Worm (Caenorhabditis elegans): ENCODE data around the gene C16D9.9.

C16D9.9 gene

DNA sequence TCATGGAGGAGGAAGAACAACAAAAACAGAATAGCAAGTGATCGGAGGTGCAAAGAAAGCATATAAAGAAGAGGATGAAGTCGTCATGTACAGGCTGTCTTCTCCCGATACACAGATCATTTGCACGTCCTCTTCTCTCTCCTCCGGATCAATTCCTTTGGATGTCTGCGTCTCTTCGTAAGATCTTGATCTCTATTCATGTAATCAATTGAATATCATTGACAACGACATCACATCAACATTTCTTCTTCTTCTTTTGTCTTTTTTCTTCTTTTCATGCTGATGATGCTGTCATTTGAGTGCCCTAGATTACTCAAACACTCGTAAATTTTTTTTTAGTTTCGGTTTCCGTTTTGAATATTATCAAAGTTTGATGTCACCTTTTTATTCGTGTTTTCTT lies 25.8 kb upstream of the C16D9.9 start, which contains the start of gene rol-3:
TSS of gene rol-3 (minus strand) at position 120 of the 400 bp plus-strand sequence.
- TF ChIP-seq ceh-9 (tag; optimal IDR thresholded peaks at IDR 0.05) (no peak), pha-2 (tag; optimal IDR thresholded peaks at IDR 0.05) (no peak), ceh-34 (tag; optimal IDR thresholded peaks at IDR 0.05) (no peak), sdc-2 (tag; optimal IDR thresholded peaks at IDR 0.05) (no peak), hlh-30 (tag; optimal IDR thresholded peaks at IDR 0.05; ENCODE audit: insufficient read depth) (no peak), hlh-15 (tag; optimal IDR thresholded peaks at IDR 0.05) (no peak), ceh-18 (tag; optimal IDR thresholded peaks at IDR 0.05) (no peak), ceh-2 (tag; optimal IDR thresholded peaks at IDR 0.05) (no peak), syd-9 (tag; optimal IDR thresholded peaks at IDR 0.05) (no peak), nfya-1 (tag; optimal IDR thresholded peaks at IDR 0.05) (no peak), ceh-48 (tag; optimal IDR thresholded peaks at IDR 0.05) (no peak), tbx-2 (tag; optimal IDR thresholded peaks at IDR 0.05) (no peak)

DNA sequence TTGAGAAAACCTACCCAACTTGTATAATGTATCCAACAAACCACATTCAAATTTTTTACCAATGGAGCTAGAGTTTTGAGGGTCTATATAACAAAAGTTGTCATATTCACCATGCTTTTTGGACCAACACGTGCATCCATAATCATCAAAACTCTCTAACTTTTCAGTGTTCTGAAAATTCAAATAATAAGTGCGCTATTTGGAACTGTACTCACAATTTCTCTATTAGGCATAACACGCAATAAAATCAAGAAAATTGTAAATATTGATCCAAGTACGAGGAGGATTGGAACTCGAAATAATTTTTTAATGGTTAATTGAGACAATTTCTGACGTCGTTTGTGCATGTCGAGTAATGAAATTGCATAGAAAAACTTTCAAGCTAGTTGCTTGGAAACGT lies 24.1 kb upstream of the C16D9.9 start, which contains the start of gene C16D9.3:
TSS of gene C16D9.3 (minus strand) at position 101 of the 400 bp plus-strand sequence.
- TF ChIP-seq sdc-2 (tag; optimal IDR thresholded peaks at IDR 0.05): no peak
- TF ChIP-seq ets-4 (tag; optimal IDR thresholded peaks at IDR 0.05): no peak

- TF ChIP-seq lin-11 (tag; optimal IDR thresholded peaks at IDR 0.05) (no peak), pag-3 (tag; optimal IDR thresholded peaks at IDR 0.05; ENCODE audit: borderline replicate concordance) (no peak), Y22D7AL.16 (tag; optimal IDR thresholded peaks at IDR 0.05) (no peak), gmeb-2 (tag; optimal IDR thresholded peaks at IDR 0.05) (no peak), K09A11.1 (tag; optimal IDR thresholded peaks at IDR 0.05; ENCODE audit: insufficient read depth) (no peak), ahr-1 (tag; optimal IDR thresholded peaks at IDR 0.05) (no peak), syd-9 (tag; optimal IDR thresholded peaks at IDR 0.05) (no peak), mec-3 (tag; optimal IDR thresholded peaks at IDR 0.05; ENCODE audit: borderline replicate concordance) (no peak), hlh-30 (tag; optimal IDR thresholded peaks at IDR 0.05; ENCODE audit: insufficient read depth) (no peak)
Measured at ce11 chrV:8242798-8243197, 21.2 kb upstream of the C16D9.9 start, which contains the start of gene C16D9.4. Gene C16D9.4 (minus strand): TSS chrV:8242898.

DNA sequence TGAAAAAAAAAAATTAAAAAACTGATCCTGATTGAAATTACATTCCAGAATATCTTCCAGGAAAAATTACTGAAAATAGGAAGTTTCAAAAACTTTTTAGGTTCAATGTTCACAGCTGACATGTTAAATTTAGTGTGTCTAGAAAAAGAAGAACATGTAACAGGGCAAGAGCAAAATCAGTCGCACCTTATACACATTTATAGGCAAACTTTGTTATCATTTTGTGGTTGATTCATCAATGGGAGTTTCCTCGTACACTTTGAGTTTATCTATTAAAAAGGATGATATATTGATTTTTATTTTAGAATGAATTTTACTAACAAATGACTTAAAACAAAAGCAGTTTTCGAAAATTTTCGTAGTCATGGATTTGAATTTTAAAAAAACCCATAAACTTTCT lies 20.8 kb upstream of the C16D9.9 start:
- TF ChIP-seq pqm-1 (tag; optimal IDR thresholded peaks at IDR 0.05): no peak
- no peak for TF ChIP-seq rnt-1 (tag; optimal IDR thresholded peaks at IDR 0.05)
- TF ChIP-seq hlh-8 (tag; optimal IDR thresholded peaks at IDR 0.05): no peak
- TF ChIP-seq pros-1 (tag; optimal IDR thresholded peaks at IDR 0.05): no peak
- TF ChIP-seq pha-2 (tag; optimal IDR thresholded peaks at IDR 0.05): no peak
- no peak for TF ChIP-seq ttx-3 (tag; optimal IDR thresholded peaks at IDR 0.05)
- no peak for TF ChIP-seq K09A11.1 (tag; optimal IDR thresholded peaks at IDR 0.05; ENCODE audit: insufficient read depth)
- no peak for TF ChIP-seq unc-86 (tag; optimal IDR thresholded peaks at IDR 0.05)

DNA sequence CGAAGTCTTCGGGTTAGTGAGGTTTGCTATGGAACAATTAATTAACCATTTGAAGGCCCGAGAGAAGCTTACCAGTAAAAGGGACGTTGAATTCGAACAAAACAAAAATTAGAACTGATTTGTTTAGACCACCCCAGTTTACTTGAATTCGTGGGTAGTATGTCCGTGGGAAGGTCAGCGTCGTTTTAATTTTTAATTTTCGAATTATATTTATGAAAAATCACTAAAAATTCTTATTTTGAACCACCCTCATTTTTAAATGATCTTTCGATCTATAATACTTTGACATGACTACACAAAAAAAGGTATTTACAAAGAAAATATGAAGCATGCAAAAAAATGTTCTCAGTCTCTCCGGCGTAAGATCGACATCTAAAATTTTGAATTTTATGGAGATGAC lies 18.6 kb upstream of the C16D9.9 start, which contains the start of gene C16D9.5:
TSS of gene C16D9.5 (minus strand) at position 101 of the 400 bp plus-strand sequence.
- TF ChIP-seq unc-3 (GFP tag; conservative IDR thresholded peaks at IDR 0.05): no peak
- no peak for TF ChIP-seq unc-3 (tag; optimal IDR thresholded peaks at IDR 0.05)
- TF ChIP-seq ceh-6 (GFP tag; optimal IDR thresholded peaks at IDR 0.05): no peak
- TF ChIP-seq ceh-14 (tag; optimal IDR thresholded peaks at IDR 0.05): no peak
- no peak for TF ChIP-seq nhr-232 (tag; optimal IDR thresholded peaks at IDR 0.05)
- no peak for TF ChIP-seq hlh-15 (tag; optimal IDR thresholded peaks at IDR 0.05)
- TF ChIP-seq eyg-1 (tag; optimal IDR thresholded peaks at IDR 0.05): no peak
- no peak for TF ChIP-seq ceh-30 (tag; optimal IDR thresholded peaks at IDR 0.05)
- no peak for TF ChIP-seq ceh-45 (GFP tag; IDR thresholded peaks at IDR 0.05)
- no peak for TF ChIP-seq dve-1 (tag; optimal IDR thresholded peaks at IDR 0.05)
- no peak for TF ChIP-seq ceh-2 (tag; optimal IDR thresholded peaks at IDR 0.05)
- no peak for TF ChIP-seq pqm-1 (tag; optimal IDR thresholded peaks at IDR 0.05)
- no peak for TF ChIP-seq fkh-6 (tag; optimal IDR thresholded peaks at IDR 0.05)

Data from whole organism, late embryonic.